Worm (Caenorhabditis elegans) whole organism, mixed stage, embryonic: Measurements from ENCODE around the gene fezf-1.
"Not testable (repeated sequence)": the region's sequence is repeated elsewhere in the genome, so short reads cannot be mapped to it uniquely, and the experiment has no call there.

Source experiments
- M03D4.4 ChIP-seq: sonication (generic microtip); optimal IDR thresholded peaks from 2 replicates; lab custom pipeline; 2017; ENCODE audit warnings: mild to moderate bottlenecking, missing genetic modification characterization, missing compliant biosample characterization
- bed-3 ChIP-seq: fragments of 200-800 bp; sonication (Bioruptor generic); optimal IDR thresholded peaks from 3 replicates; lab custom pipeline; 2018; ENCODE audit warnings: mild to moderate bottlenecking, missing genetic modification characterization, moderate library complexity, missing compliant biosample characterization
- blmp-1 ChIP-seq: fragments of 150-350 bp; optimal IDR thresholded peaks from 2 replicates; lab custom pipeline; 2014; ENCODE audit warnings: missing biosample characterization, missing genetic modification characterization
- ceh-39 ChIP-seq: fragments of 150-350 bp; optimal IDR thresholded peaks from 2 replicates; lab custom pipeline; 2014; ENCODE audit warnings: missing biosample characterization, missing genetic modification characterization
- ceh-43 ChIP-seq: fragments of 200-800 bp; sonication (Bioruptor generic); optimal IDR thresholded peaks from 2 replicates; lab custom pipeline; 2018; ENCODE audit warnings: mild to moderate bottlenecking, missing genetic modification characterization, moderate library complexity, missing compliant biosample characterization
- ceh-83 ChIP-seq: fragments of 200-800 bp; sonication (Bioruptor generic); optimal IDR thresholded peaks from 2 replicates; lab custom pipeline; 2018; ENCODE audit warnings: mild to moderate bottlenecking, missing genetic modification characterization, missing compliant biosample characterization
- ces-1 ChIP-seq: fragments of 150-350 bp; optimal IDR thresholded peaks from 2 replicates; lab custom pipeline; 2014; ENCODE audit warnings: missing biosample characterization, missing genetic modification reagents, missing genetic modification characterization
- cnd-1 ChIP-seq: fragments of 200-800 bp; sonication (Bioruptor generic); optimal IDR thresholded peaks from 2 replicates; lab custom pipeline; 2018; ENCODE audit warnings: mild to moderate bottlenecking, missing genetic modification characterization, missing compliant biosample characterization
- flh-1 ChIP-seq: fragments of 200-800 bp; sonication (Bioruptor generic); optimal IDR thresholded peaks from 2 replicates; lab custom pipeline; 2018; ENCODE audit warnings: mild to moderate bottlenecking, missing genetic modification characterization, moderate library complexity, missing compliant biosample characterization
- ham-2 ChIP-seq: fragments of 200-800 bp; sonication (Bioruptor generic); optimal IDR thresholded peaks from 2 replicates; lab custom pipeline; 2018; ENCODE audit warnings: mild to moderate bottlenecking, missing genetic modification characterization, missing compliant biosample characterization
- hlh-1 ChIP-seq: fragments of 150-350 bp; optimal IDR thresholded peaks from 2 replicates; lab custom pipeline; 2014; ENCODE audit warnings: missing biosample characterization, missing genetic modification reagents, missing genetic modification characterization
- lin-13 ChIP-seq: fragments of 150-350 bp; optimal IDR thresholded peaks from 2 replicates; lab custom pipeline; 2014; ENCODE audit warnings: missing biosample characterization, missing genetic modification characterization
- lin-32 ChIP-seq: fragments of 200-800 bp; sonication (Bioruptor generic); optimal IDR thresholded peaks from 2 replicates; lab custom pipeline; 2018; ENCODE audit warnings: mild to moderate bottlenecking, missing genetic modification characterization, missing compliant biosample characterization
- lsy-2 ChIP-seq: fragments of 150-350 bp; optimal IDR thresholded peaks from 2 replicates; lab custom pipeline; 2014; ENCODE audit warnings: missing biosample characterization, missing genetic modification characterization
- mab-5 ChIP-seq: fragments of 150-350 bp; optimal IDR thresholded peaks from 2 replicates; lab custom pipeline; 2014; ENCODE audit warnings: missing biosample characterization, missing genetic modification characterization
- mep-1 ChIP-seq: fragments of 150-350 bp; optimal IDR thresholded peaks from 2 replicates; lab custom pipeline; 2017; ENCODE audit warnings: missing biosample characterization, missing genetic modification reagents, missing genetic modification characterization, inconsistent platforms
- mls-2 ChIP-seq: sonication (generic microtip); optimal IDR thresholded peaks from 2 replicates; lab custom pipeline; 2016; ENCODE audit warnings: mild to moderate bottlenecking, missing genetic modification characterization, moderate library complexity, missing compliant biosample characterization
- nhr-12 ChIP-seq: fragments of 150-350 bp; optimal IDR thresholded peaks from 2 replicates; lab custom pipeline; 2014; ENCODE audit warnings: missing biosample characterization, missing genetic modification characterization
- nhr-2 ChIP-seq: fragments of 150-350 bp; optimal IDR thresholded peaks from 2 replicates; lab custom pipeline; 2014; ENCODE audit warnings: missing biosample characterization, missing genetic modification characterization
- nhr-28 ChIP-seq: fragments of 150-350 bp; optimal IDR thresholded peaks from 2 replicates; lab custom pipeline; 2014; ENCODE audit warnings: missing biosample characterization, missing genetic modification characterization
- nhr-76 ChIP-seq: sonication (generic microtip); optimal IDR thresholded peaks from 2 replicates; lab custom pipeline; 2017; ENCODE audit warnings: missing biosample characterization, missing genetic modification characterization
- pha-4 ChIP-seq: fragments of 150-350 bp; optimal IDR thresholded peaks from 2 replicates; lab custom pipeline; 2018; ENCODE audit warnings: missing biosample characterization, missing genetic modification reagents, missing genetic modification characterization
- sem-2 ChIP-seq: fragments of 200-800 bp; sonication (Bioruptor generic); optimal IDR thresholded peaks from 2 replicates; lab custom pipeline; 2018; ENCODE audit warnings: mild to moderate bottlenecking, missing genetic modification characterization, missing compliant biosample characterization
- snpc-4 ChIP-seq: fragments of 150-350 bp; optimal IDR thresholded peaks from 2 replicates; lab custom pipeline; 2014; ENCODE audit warnings: missing biosample characterization, missing genetic modification characterization
- sptf-1 ChIP-seq: sonication (generic microtip); optimal IDR thresholded peaks from 2 replicates; lab custom pipeline; 2017; ENCODE audit warnings: mild to moderate bottlenecking, missing genetic modification characterization, moderate library complexity, missing compliant biosample characterization
- tbx-8 ChIP-seq: fragments of 200-800 bp; sonication (Bioruptor generic); optimal IDR thresholded peaks from 2 replicates; lab custom pipeline; 2018; ENCODE audit warnings: mild to moderate bottlenecking, missing genetic modification characterization, moderate library complexity, missing compliant biosample characterization
- unc-120 ChIP-seq: sonication (generic microtip); optimal IDR thresholded peaks from 2 replicates; lab custom pipeline; 2017; ENCODE audit warnings: missing genetic modification characterization, missing compliant biosample characterization; ENCODE audit not compliant: poor library complexity, severe bottlenecking
- unc-39 ChIP-seq: fragments of 150-350 bp; optimal IDR thresholded peaks from 2 replicates; lab custom pipeline; 2014; ENCODE audit warnings: missing biosample characterization, missing genetic modification characterization
- unc-62 ChIP-seq: fragments of 150-350 bp; optimal IDR thresholded peaks from 2 replicates; lab custom pipeline; 2014; ENCODE audit warnings: missing biosample characterization, missing genetic modification reagents, missing genetic modification characterization
- zip-8 ChIP-seq: fragments of 150-350 bp; optimal IDR thresholded peaks from 2 replicates; lab custom pipeline; 2014; ENCODE audit warnings: missing biosample characterization, missing genetic modification characterization
- ztf-11 ChIP-seq: fragments of 150-350 bp; optimal IDR thresholded peaks from 2 replicates; lab custom pipeline; 2014; ENCODE audit warnings: missing biosample characterization, missing genetic modification characterization

The fezf-1 gene

DNA sequence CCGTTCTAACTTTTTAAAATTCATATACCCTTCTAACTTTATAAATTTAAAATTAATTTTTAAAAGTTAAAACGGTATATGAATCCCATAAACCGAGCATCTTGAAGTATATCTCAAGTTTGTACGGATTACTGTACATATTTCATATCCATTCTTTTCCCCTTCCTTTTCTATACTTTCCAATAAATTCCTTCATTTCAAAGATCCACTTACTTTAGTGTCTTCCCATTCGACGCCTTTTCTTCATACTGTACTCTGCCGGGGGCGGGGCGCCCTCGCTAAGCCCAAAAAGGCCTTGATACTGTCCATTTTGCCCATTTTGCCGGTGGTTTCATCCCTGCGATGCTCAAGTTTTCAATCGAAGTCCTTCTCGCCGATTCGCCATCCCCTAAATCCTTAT, at the start of gene fezf-1:
Gene fezf-1, plus strand, starts transcription at position 301 of the 400 bp plus-strand sequence.
- no peak for TF ChIP-seq ztf-11 (tag; lab: Kevin White, UChicago)
- TF ChIP-seq nhr-76 (tag; lab: Kevin White, UChicago) = no peak
- TF ChIP-seq lin-32 = no peak
- TF ChIP-seq pha-4 = no peak
- no peak for TF ChIP-seq nhr-2 (tag; lab: Kevin White, UChicago)
- TF ChIP-seq flh-1 (GFP tag; lab: Kevin White, UChicago) = no peak
- no peak for TF ChIP-seq mls-2 (tag; lab: Kevin White, UChicago)
- no peak for TF ChIP-seq cnd-1
- no peak for TF ChIP-seq ceh-39 (tag; lab: Kevin White, UChicago)
- TF ChIP-seq mab-5 (tag; lab: Kevin White, UChicago) = no peak
- TF ChIP-seq ceh-43 = no peak
- TF ChIP-seq lsy-2 (tag; lab: Kevin White, UChicago) = no peak
- TF ChIP-seq lin-13 (tag; lab: Kevin White, UChicago) = no peak
- TF ChIP-seq unc-62 (GFP tag; lab: Kevin White, UChicago) = no peak
- TF ChIP-seq ham-2 = no peak
- no peak for TF ChIP-seq nhr-12 (tag; lab: Kevin White, UChicago)
- no peak for TF ChIP-seq M03D4.4 (tag; lab: Kevin White, UChicago)
- TF ChIP-seq nhr-28 (tag; lab: Kevin White, UChicago) = no peak

DNA sequence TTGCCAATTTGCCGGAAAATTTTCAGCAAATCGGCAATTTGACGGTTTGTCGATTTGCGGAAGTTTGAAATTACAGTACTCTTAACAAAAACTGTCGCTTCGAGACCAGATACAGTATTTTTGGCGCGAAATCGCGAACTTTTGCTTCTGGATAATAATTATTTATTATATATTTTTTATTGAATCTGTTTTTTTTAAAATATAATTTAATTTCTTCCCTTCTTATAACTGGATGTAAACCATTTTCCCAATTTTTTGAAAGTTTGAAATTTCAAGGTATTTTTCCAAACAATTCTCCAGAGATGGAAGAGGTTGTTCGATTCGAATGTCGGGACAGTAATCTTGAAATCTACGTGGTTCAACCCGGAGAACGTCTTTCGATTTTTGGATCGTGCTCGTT, 43.7 kb upstream of the fezf-1 start, which contains the start of gene nol-9:
Gene nol-9, plus strand, starts transcription at position 301 of the 400 bp plus-strand sequence.
- no peak for TF ChIP-seq unc-62 (GFP tag; lab: Kevin White, UChicago)
- no peak for TF ChIP-seq ces-1
- TF ChIP-seq sptf-1 (tag; lab: Kevin White, UChicago) = no peak
- TF ChIP-seq mab-5 (tag; lab: Kevin White, UChicago) = no peak
- TF ChIP-seq unc-39 (tag; lab: Kevin White, UChicago) = no peak
- TF ChIP-seq nhr-2 (tag; lab: Kevin White, UChicago) = no peak
- TF ChIP-seq unc-120 = no peak
- TF ChIP-seq nhr-28 (tag; lab: Kevin White, UChicago) = no peak
- no peak for TF ChIP-seq ceh-43
- TF ChIP-seq ztf-11 (tag; lab: Kevin White, UChicago) = no peak
- TF ChIP-seq mls-2 (tag; lab: Kevin White, UChicago) = no peak
- no peak for TF ChIP-seq zip-8 (tag; lab: Kevin White, UChicago)
- TF ChIP-seq nhr-12 (tag; lab: Kevin White, UChicago) = no peak
- no peak for TF ChIP-seq lin-32
- no peak for TF ChIP-seq ceh-39 (tag; lab: Kevin White, UChicago)
- TF ChIP-seq hlh-1 (tag; lab: Kevin White, UChicago) = no peak
- no peak for TF ChIP-seq tbx-8 (GFP tag; lab: Kevin White, UChicago)
- no peak for TF ChIP-seq ham-2
- no peak for TF ChIP-seq mep-1 (tag; lab: Kevin White, UChicago)
- TF ChIP-seq cnd-1 = no peak

DNA sequence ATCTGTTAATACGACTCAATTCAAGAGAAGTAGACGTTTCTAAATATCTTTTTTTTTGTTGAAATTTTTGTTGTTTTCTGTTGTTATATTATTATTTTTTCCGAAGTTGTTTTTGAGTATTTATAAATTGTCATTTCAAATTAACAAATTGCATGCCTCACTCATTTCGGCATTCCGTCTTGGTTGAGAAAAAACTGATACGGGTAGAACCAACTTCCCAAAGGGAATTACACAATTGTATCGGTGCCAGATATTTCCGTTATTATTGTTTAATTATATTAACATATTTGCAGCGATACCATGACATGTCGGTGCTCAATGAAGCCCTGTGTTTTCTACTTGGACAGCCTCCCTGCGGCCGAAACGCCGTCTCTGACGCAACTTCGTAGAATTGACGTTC, 36.7 kb upstream of the fezf-1 start, which contains the start of gene K09B11.4:
Gene K09B11.4, plus strand, starts transcription at position 301 of the 400 bp plus-strand sequence.
- no peak for TF ChIP-seq ham-2
- no peak for TF ChIP-seq unc-39 (tag; lab: Kevin White, UChicago)
- no peak for TF ChIP-seq nhr-28 (tag; lab: Kevin White, UChicago)
- TF ChIP-seq ceh-39 (tag; lab: Kevin White, UChicago) = no peak
- TF ChIP-seq flh-1 (GFP tag; lab: Kevin White, UChicago) = no peak
- no peak for TF ChIP-seq ztf-11 (tag; lab: Kevin White, UChicago)

DNA sequence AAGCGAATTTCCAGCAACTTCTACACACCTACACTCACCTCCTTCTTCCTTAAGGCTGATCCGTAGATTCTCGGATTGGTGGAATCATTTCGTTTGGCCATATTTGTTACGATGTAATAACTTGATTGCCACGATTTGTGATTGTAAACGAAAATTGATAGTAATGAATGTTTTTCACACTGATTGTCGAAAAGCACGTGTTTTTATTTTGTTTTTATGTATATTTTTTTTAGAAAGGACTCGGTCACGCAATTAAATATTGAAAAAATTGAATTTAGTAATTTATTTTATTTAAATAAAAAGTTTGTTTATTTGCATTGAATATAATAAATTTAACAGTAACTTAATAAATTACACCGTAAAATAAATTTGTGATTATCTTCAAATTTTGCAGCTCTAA, 32.0 kb upstream of the fezf-1 start, which contains the start of gene K09B11.5:
Gene K09B11.5, minus strand, starts transcription at position 101 of the 400 bp plus-strand sequence.
- TF ChIP-seq mab-5, M03D4.4, unc-39 (tag; lab: Kevin White, UChicago): not testable (repeated sequence)

DNA sequence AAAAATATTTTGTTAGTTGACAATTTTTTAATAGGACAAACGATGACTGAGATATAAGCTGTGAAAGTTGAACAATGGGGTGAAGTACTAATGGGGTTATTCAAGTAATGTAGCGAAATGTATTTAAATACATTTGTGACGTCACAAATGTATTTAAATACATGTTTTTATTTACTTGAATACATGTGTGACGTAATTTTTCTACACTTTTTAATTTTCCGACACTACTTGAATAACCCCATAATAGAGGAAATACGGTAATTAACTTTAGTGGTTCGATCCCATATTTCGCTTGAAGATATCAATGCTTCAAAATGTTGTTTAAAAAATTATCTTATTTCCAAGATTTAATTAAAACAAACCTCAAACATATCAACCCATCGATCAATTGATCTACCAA, 24.2 kb upstream of the fezf-1 start:
- peak; percentile 90 for TF ChIP-seq zip-8 (tag; lab: Kevin White, UChicago)

DNA sequence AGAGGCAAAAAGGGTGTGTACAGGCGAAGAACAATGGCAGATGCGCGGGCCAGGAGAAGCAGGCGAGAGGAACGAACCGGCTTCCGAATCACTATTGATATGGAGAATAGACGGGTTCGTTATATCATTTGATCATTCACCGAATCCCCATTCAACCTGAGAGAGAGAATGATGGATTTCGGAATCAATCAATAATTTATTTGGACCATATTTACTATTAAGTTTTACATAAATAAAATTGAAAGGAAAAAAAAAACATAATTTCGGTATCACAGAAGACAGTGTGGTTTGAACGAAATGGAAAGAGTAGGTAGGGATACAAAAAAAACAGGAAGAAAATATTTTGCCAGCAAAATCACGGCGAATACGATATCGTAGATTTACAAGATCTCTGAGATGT, 20.6 kb upstream of the fezf-1 start, which contains the start of gene mam-3:
Gene mam-3, minus strand, starts transcription at position 101 of the 400 bp plus-strand sequence.
- TF ChIP-seq nhr-12 (tag; lab: Kevin White, UChicago) (no peak), ham-2 (no peak), ceh-83 (no peak), ceh-39 (tag; lab: Kevin White, UChicago) (no peak), sem-2 (no peak), lsy-2 (tag; lab: Kevin White, UChicago) (no peak), hlh-1 (tag; lab: Kevin White, UChicago) (no peak), mls-2 (tag; lab: Kevin White, UChicago) (no peak), unc-62 (GFP tag; lab: Kevin White, UChicago) (no peak), nhr-2 (tag; lab: Kevin White, UChicago) (no peak), ces-1 (no peak), blmp-1 (tag; lab: Kevin White, UChicago) (no peak), bed-3 (GFP tag; lab: Kevin White, UChicago) (no peak), snpc-4 (tag; lab: Kevin White, UChicago) (no peak), zip-8 (tag; lab: Kevin White, UChicago) (no peak)
